Fruit fly (Drosophila melanogaster): ENCODE measurements around the gene Fur1.

The Fur1 gene

dm6 chr3R:25519465-25520071 lies 46.7 kb upstream of the Fur1 start (continued):
- TF ChIP-seq lola (GFP tag; optimal IDR thresholded peaks at IDR 0.05) (peak in 1 of 3 experiments; percentile 17), CG2120 (GFP tag; optimal IDR thresholded peaks at IDR 0.05) (peak; percentile 14), CG6813 (GFP tag; optimal IDR thresholded peaks at IDR 0.05) (peak; percentile 4), CG17829 (tag; optimal IDR thresholded peaks at IDR 0.05) (peak; percentile 22), CG30020 (tag; optimal IDR thresholded peaks at IDR 0.05) (no peak), az2 (GFP tag; optimal IDR thresholded peaks at IDR 0.05) (peak; percentile 22), CG9727 (GFP tag; optimal IDR thresholded peaks at IDR 0.05) (peak; percentile 7), org-1 (GFP tag; optimal IDR thresholded peaks at IDR 0.05) (peak; percentile 3), Rfx (GFP tag; IDR thresholded peaks at IDR 0.05) (0 out of 2 replicates have a peak, but pooled peaks have one; percentile 10), Six4 (GFP tag; optimal IDR thresholded peaks at IDR 0.05) (peak; percentile 11), CG7556 (GFP tag; optimal IDR thresholded peaks at IDR 0.05) (peak; percentile 54), bbx (GFP tag; IDR thresholded peaks at IDR 0.05; ENCODE audit: partially characterized antibody) (no peak), row (GFP tag; IDR thresholded peaks at IDR 0.05) (no peak), CG8290 (GFP tag; optimal IDR thresholded peaks at IDR 0.05) (peak; percentile 11), CG8290 (tag; optimal IDR thresholded peaks at IDR 0.05) (peak; percentile 22 to 65), CG13424 (tag; optimal IDR thresholded peaks at IDR 0.05) (peak; percentile 25), tio (GFP tag; optimal IDR thresholded peaks at IDR 0.05) (peak; percentile 45), PHDP (tag; optimal IDR thresholded peaks at IDR 0.05) (peak; percentile 35), CG2199 (GFP tag; IDR thresholded peaks at IDR 0.05) (0 out of 3 replicates have a peak, but pooled peaks have one; percentile 53), CG2678 (tag; optimal IDR thresholded peaks at IDR 0.05) (peak; percentile 57), corto (GFP tag; optimal IDR thresholded peaks at IDR 0.05) (no peak), CG6654 (GFP tag; optimal IDR thresholded peaks at IDR 0.05) (no peak), fd96Cb (tag; optimal IDR thresholded peaks at IDR 0.05) (peak; percentile 23), vvl (GFP tag; IDR thresholded peaks at IDR 0.05) (no peak), Hr51 (GFP tag; optimal IDR thresholded peaks at IDR 0.05) (peak in 1 of 2 experiments; percentile 51), CG17385 (GFP tag; optimal IDR thresholded peaks at IDR 0.05) (peak; percentile 2), CG12104 (GFP tag; optimal IDR thresholded peaks at IDR 0.05) (no peak), D19A (tag; optimal IDR thresholded peaks at IDR 0.05) (peak; percentile 15), dmrt99B (tag; optimal IDR thresholded peaks at IDR 0.05) (peak; percentile 47), nerfin-1 (tag; optimal IDR thresholded peaks at IDR 0.05) (peak; percentile 82), caup (GFP tag; optimal IDR thresholded peaks at IDR 0.05; ENCODE audit: severe bottlenecking) (peak; percentile 15), bsh (GFP tag; optimal IDR thresholded peaks at IDR 0.05) (peak in 1 of 2 experiments; percentile 43), ewg (GFP tag; optimal IDR thresholded peaks at IDR 0.05) (peak; percentile 0)

dm6 chr3R:25518584-25518983 lies 45.7 kb upstream of the Fur1 start:
- no peak for TF ChIP-seq CG1529 (GFP tag; optimal IDR thresholded peaks at IDR 0.05)
- TF ChIP-seq CG32767 (GFP tag; IDR thresholded peaks at IDR 0.05) = 0 out of 2 replicates have a peak, but pooled peaks have one; percentile 28
- TF ChIP-seq cg (GFP tag; optimal IDR thresholded peaks at IDR 0.05) = peak; percentile 60
- peak; percentile 49 for TF ChIP-seq Med (GFP tag)
